Fruit fly (Drosophila melanogaster) whole organism, embryonic: ENCODE results near the gene CG15382.

Experiments
- Antp ChIP-seq: fragments of 200-800 bp; sonication (Bioruptor generic); optimal IDR thresholded peaks from 3 replicates; lab custom pipeline; 2016; ENCODE audit warnings: missing biosample characterization, missing genetic modification characterization
- Bgb ChIP-seq: fragments of 200-800 bp; sonication (Bioruptor generic); IDR thresholded peaks from 2 replicates; pipeline ENCODE4 v1.3.6; 2022; ENCODE audit warnings: missing biosample characterization, missing genetic modification characterization; ENCODE audit not compliant: partially characterized antibody
- CG10654 ChIP-seq: fragments of 200-800 bp; sonication (Bioruptor generic); optimal IDR thresholded peaks from 2 replicates; lab custom pipeline; 2016; ENCODE audit warnings: missing biosample characterization, missing genetic modification characterization
- CG11247 ChIP-seq: fragments of 200-800 bp; sonication (Bioruptor generic); IDR thresholded peaks from 2 replicates; pipeline ENCODE4 v1.3.6; 2022; ENCODE audit warnings: missing biosample characterization, missing genetic modification characterization
- CG12391 ChIP-seq: fragments of 200-800 bp; sonication (Bioruptor generic); optimal IDR thresholded peaks from 3 replicates; lab custom pipeline; 2018; ENCODE audit warnings: missing biosample characterization, mild to moderate bottlenecking, missing genetic modification characterization, moderate library complexity
- CG12744 ChIP-seq: fragments of 200-800 bp; sonication (Bioruptor generic); optimal IDR thresholded peaks from 2 replicates; lab custom pipeline; 2016; ENCODE audit warnings: missing biosample characterization, missing genetic modification characterization
- CG12769 ChIP-seq: fragments of 200-800 bp; sonication (Bioruptor generic); optimal IDR thresholded peaks from 2 replicates; lab custom pipeline; 2019; ENCODE audit warnings: missing biosample characterization, mild to moderate bottlenecking, missing genetic modification characterization, moderate library complexity
- CG13424 ChIP-seq: fragments of 200-800 bp; sonication (Bioruptor generic); optimal IDR thresholded peaks from 2 replicates; lab custom pipeline; 2019; ENCODE audit warnings: missing biosample characterization, mild to moderate bottlenecking, missing genetic modification characterization, moderate library complexity
- CG13775 ChIP-seq: fragments of 200-800 bp; sonication (Bioruptor generic); optimal IDR thresholded peaks from 3 replicates; lab custom pipeline; 2017; ENCODE audit warnings: missing biosample characterization, mild to moderate bottlenecking, missing genetic modification characterization
- CG14860 ChIP-seq: fragments of 200-800 bp; sonication (Bioruptor generic); IDR thresholded peaks from 3 replicates; pipeline ENCODE4 v1.3.6; 2022; ENCODE audit warnings: missing biosample characterization, missing genetic modification characterization; ENCODE audit not compliant: partially characterized antibody
- CG15601 ChIP-seq: fragments of 200-800 bp; sonication (Bioruptor generic); optimal IDR thresholded peaks from 3 replicates; lab custom pipeline; 2019; ENCODE audit warnings: missing biosample characterization, mild to moderate bottlenecking, missing genetic modification characterization, moderate library complexity
- CG1602 ChIP-seq: fragments of 200-800 bp; sonication (Bioruptor generic); optimal IDR thresholded peaks from 3 replicates; lab custom pipeline; 2016; ENCODE audit warnings: missing biosample characterization, missing genetic modification characterization
- CG16779 ChIP-seq: fragments of 200-800 bp; sonication (Bioruptor generic); IDR thresholded peaks from 2 replicates; pipeline ENCODE4 v1.3.6; 2022; ENCODE audit warnings: missing biosample characterization, missing genetic modification characterization
- CG17361 ChIP-seq: fragments of 200-800 bp; sonication (Bioruptor generic); IDR thresholded peaks from 3 replicates; pipeline ENCODE4 v1.3.6; 2022; ENCODE audit warnings: missing biosample characterization, missing genetic modification characterization
- CG17568 ChIP-seq: fragments of 200-800 bp; sonication (Bioruptor generic); optimal IDR thresholded peaks from 2 replicates; lab custom pipeline; 2018; ENCODE audit warnings: missing biosample characterization, mild to moderate bottlenecking, missing genetic modification characterization, moderate library complexity
- CG2889 ChIP-seq: fragments of 200-800 bp; sonication (Bioruptor generic); IDR thresholded peaks from 3 replicates; pipeline ENCODE4 v1.3.6; 2022; ENCODE audit warnings: missing biosample characterization, missing genetic modification characterization
- CG30431 ChIP-seq: fragments of 200-800 bp; sonication (Bioruptor generic); optimal IDR thresholded peaks from 2 replicates; lab custom pipeline; 2017; ENCODE audit warnings: missing biosample characterization, missing genetic modification characterization
- CG34224 ChIP-seq: fragments of 200-800 bp; sonication (Bioruptor generic); IDR thresholded peaks from 3 replicates; pipeline ENCODE4 v1.3.6; 2022; ENCODE audit warnings: missing biosample characterization, missing genetic modification characterization; ENCODE audit not compliant: partially characterized antibody
- CG6689 ChIP-seq: fragments of 200-800 bp; sonication (Bioruptor generic); IDR thresholded peaks from 2 replicates; pipeline ENCODE4 v1.3.6; 2022; ENCODE audit warnings: missing biosample characterization, missing genetic modification characterization
- CG6765 ChIP-seq: fragments of 200-800 bp; sonication (Bioruptor generic); optimal IDR thresholded peaks from 3 replicates; lab custom pipeline; 2017; ENCODE audit warnings: missing biosample characterization, mild to moderate bottlenecking, missing genetic modification characterization
- CG6854 ChIP-seq: fragments of 200-800 bp; sonication (Bioruptor generic); optimal IDR thresholded peaks from 3 replicates; lab custom pipeline; 2017; ENCODE audit warnings: missing biosample characterization, mild to moderate bottlenecking, missing genetic modification characterization
- CG8924 ChIP-seq: fragments of 200-800 bp; optimal IDR thresholded peaks from 3 replicates; lab custom pipeline; 2019; ENCODE audit warnings: missing biosample characterization, mild to moderate bottlenecking, missing genetic modification characterization, moderate library complexity
- CG9932 ChIP-seq: fragments of 200-800 bp; sonication (Bioruptor generic); IDR thresholded peaks from 2 replicates; pipeline ENCODE4 v1.3.6; 2022; ENCODE audit warnings: missing biosample characterization, missing genetic modification characterization
- Deaf1 ChIP-seq: fragments of 200-800 bp; optimal IDR thresholded peaks from 3 replicates; lab custom pipeline; 2019; ENCODE audit warnings: missing biosample characterization, mild to moderate bottlenecking, missing genetic modification characterization, moderate library complexity
- Dek ChIP-seq: fragments of 200-800 bp; sonication (Bioruptor generic); optimal IDR thresholded peaks from 3 replicates; lab custom pipeline; 2019; ENCODE audit warnings: missing biosample characterization, mild to moderate bottlenecking, missing genetic modification characterization, moderate library complexity
- Drgx ChIP-seq: fragments of 200-800 bp; sonication (Bioruptor generic); IDR thresholded peaks from 2 replicates; pipeline ENCODE4 v1.3.6; 2022; ENCODE audit warnings: missing biosample characterization, missing genetic modification characterization
- Gsc ChIP-seq: fragments of 200-800 bp; sonication (Bioruptor generic); IDR thresholded peaks from 2 replicates; pipeline ENCODE4 v1.3.6; 2022; ENCODE audit warnings: missing biosample characterization, missing genetic modification characterization
- HmgD ChIP-seq: fragments of 200-800 bp; sonication (Bioruptor generic); optimal IDR thresholded peaks from 3 replicates; lab custom pipeline; 2016; ENCODE audit warnings: missing biosample characterization, missing genetic modification characterization
- Max ChIP-seq: fragments of 200-800 bp; sonication (Bioruptor generic); optimal IDR thresholded peaks from 2 replicates; lab custom pipeline; 2016; ENCODE audit warnings: missing biosample characterization, mild to moderate bottlenecking, missing genetic modification characterization
- NfI ChIP-seq: fragments of 200-800 bp; sonication (Bioruptor generic); optimal IDR thresholded peaks from 3 replicates; lab custom pipeline; 2018; ENCODE audit warnings: missing biosample characterization, mild to moderate bottlenecking, missing genetic modification characterization, moderate library complexity
- Side ChIP-seq: fragments of 200-800 bp; sonication (Bioruptor generic); optimal IDR thresholded peaks from 2 replicates; lab custom pipeline; 2016; ENCODE audit warnings: missing biosample characterization, missing genetic modification characterization
- chn ChIP-seq: fragments of 200-800 bp; sonication (Bioruptor generic); optimal IDR thresholded peaks from 2 replicates; lab custom pipeline; 2016; ENCODE audit warnings: missing biosample characterization, missing genetic modification characterization
- ci ChIP-seq: fragments of 200-800 bp; sonication (Bioruptor generic); IDR thresholded peaks from 3 replicates; pipeline ENCODE4 v1.3.6; 2022; ENCODE audit warnings: missing biosample characterization, missing genetic modification characterization
- cwo ChIP-seq: fragments of 200-800 bp; sonication (Bioruptor generic); optimal IDR thresholded peaks from 3 replicates; lab custom pipeline; 2017; ENCODE audit warnings: missing biosample characterization, missing genetic modification characterization, mild to moderate bottlenecking, moderate library complexity, missing genetic modification reagents
- fd96Cb ChIP-seq: fragments of 200-800 bp; sonication (Bioruptor generic); optimal IDR thresholded peaks from 2 replicates; lab custom pipeline; 2018; ENCODE audit warnings: missing biosample characterization, mild to moderate bottlenecking, missing genetic modification characterization, moderate library complexity
- grau ChIP-seq: fragments of 200-800 bp; optimal IDR thresholded peaks from 3 replicates; lab custom pipeline; 2019; ENCODE audit warnings: missing biosample characterization, mild to moderate bottlenecking, missing genetic modification characterization, moderate library complexity
- ken ChIP-seq: fragments of 200-800 bp; sonication (Bioruptor generic); IDR thresholded peaks from 3 replicates; pipeline ENCODE4 v1.3.6; 2022; ENCODE audit warnings: missing biosample characterization, missing genetic modification characterization
- klu ChIP-seq: fragments of 200-800 bp; sonication (Bioruptor generic); IDR thresholded peaks from 2 replicates; pipeline ENCODE4 v1.3.6; 2022; ENCODE audit warnings: missing biosample characterization, missing genetic modification characterization
- row ChIP-seq: fragments of 200-800 bp; sonication (Bioruptor generic); IDR thresholded peaks from 3 replicates; pipeline ENCODE4 v1.3.6; 2022; ENCODE audit warnings: missing biosample characterization, missing genetic modification characterization
- sens-2 ChIP-seq: fragments of 200-800 bp; sonication (Bioruptor generic); IDR thresholded peaks from 2 replicates; pipeline ENCODE4 v1.3.6; 2022; ENCODE audit warnings: missing biosample characterization, missing genetic modification characterization
- slp2 ChIP-seq: fragments of 200-800 bp; sonication (Bioruptor generic); optimal IDR thresholded peaks from 2 replicates; lab custom pipeline; 2016; ENCODE audit warnings: missing biosample characterization, missing genetic modification characterization
- so ChIP-seq: fragments of 200-800 bp; sonication (Bioruptor generic); IDR thresholded peaks from 3 replicates; pipeline ENCODE4 v1.3.6; 2022; ENCODE audit warnings: missing biosample characterization, missing genetic modification characterization
- tll ChIP-seq, 2 experiments: fragments of 200-800 bp in 1 of 2; fragments of >200 bp in 1 of 2; sonication (Bioruptor generic) in 1 of 2; optimal IDR thresholded peaks; 2 replicates each; lab custom pipeline; 2017 to 2019; ENCODE audit warnings: missing biosample characterization in 2 of 2, missing genetic modification characterization in 2 of 2, mild to moderate bottlenecking in 1 of 2, moderate library complexity in 1 of 2
- twi ChIP-seq: fragments of 200-800 bp; optimal IDR thresholded peaks from 2 replicates; lab custom pipeline; 2019; ENCODE audit warnings: missing biosample characterization, mild to moderate bottlenecking, missing genetic modification characterization, moderate library complexity
- unpg ChIP-seq: fragments of 200-800 bp; sonication (Bioruptor generic); optimal IDR thresholded peaks from 3 replicates; lab custom pipeline; 2018; ENCODE audit warnings: missing biosample characterization, mild to moderate bottlenecking, missing genetic modification characterization, moderate library complexity
- z ChIP-seq: fragments of 200-800 bp; sonication (Bioruptor generic); IDR thresholded peaks from 3 replicates; pipeline ENCODE4 v1.3.6; 2022; ENCODE audit warnings: missing biosample characterization, missing genetic modification characterization
- zfh2 ChIP-seq: fragments of 200-800 bp; sonication (Bioruptor generic); optimal IDR thresholded peaks from 2 replicates; lab custom pipeline; 2016; ENCODE audit warnings: missing biosample characterization, missing genetic modification characterization

The CG15382 gene

DNA sequence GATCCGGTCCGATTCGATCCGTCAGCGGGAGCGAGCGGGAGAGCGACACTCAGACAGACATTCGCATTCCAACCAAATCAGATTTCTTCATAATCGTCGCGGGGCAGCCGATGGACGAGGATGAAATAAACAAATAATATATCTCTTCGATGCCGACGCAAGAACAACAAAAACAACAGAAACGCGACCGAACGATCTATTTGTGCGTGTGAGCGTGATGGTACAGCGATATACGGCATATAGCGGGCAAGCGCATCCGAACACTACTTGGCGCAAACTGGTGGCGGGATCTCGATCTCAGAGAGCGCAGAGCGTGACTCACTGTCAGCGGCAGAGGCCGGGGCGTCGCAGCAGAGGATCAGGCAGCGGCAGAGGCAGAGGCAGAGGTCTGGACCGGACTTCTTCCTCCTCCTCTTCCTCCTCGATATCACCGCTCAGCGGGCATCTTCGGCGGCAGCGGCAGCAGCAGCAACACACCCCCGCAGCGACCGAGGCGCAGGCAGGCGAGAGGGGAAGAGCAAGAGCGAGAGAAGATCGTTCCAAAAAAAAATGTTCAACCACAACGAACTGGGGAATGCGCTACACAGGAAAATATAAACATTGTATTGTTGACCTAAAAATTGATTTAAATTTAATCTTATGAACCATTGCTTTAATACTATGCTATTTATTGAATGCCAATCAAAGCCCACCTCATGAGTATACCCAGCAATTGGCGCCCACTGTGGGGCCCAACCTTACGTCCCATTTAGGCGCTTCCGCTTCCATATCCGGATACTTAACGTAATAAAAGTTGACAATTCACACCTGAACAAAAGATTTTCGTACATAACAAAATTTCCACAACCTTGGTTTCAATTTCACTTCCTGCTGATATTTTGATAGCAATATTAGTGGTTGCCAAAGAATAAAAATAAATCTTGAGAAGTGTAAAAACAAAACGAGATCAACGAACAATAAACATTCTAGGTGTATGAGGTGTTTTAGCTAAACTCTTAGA, 6.0 kb downstream of the CG15382 start (continued):
- TF ChIP-seq Side (GFP tag; lab: Kevin White, UChicago) = no peak
- TF ChIP-seq slp2 (GFP tag; lab: Kevin White, UChicago) = peak; percentile 31
- TF ChIP-seq CG6689 (GFP tag; lab: Robert Waterston, UW) = peak; percentile 35; the same call in 1 of the 2 replicates
- no peak for TF ChIP-seq CG17568
- peak; percentile 15 for TF ChIP-seq grau (tag; lab: Kevin White, UChicago)
- peak; percentile 52 for TF ChIP-seq CG13775 (GFP tag; lab: Kevin White, UChicago)
- TF ChIP-seq Drgx (GFP tag; lab: Robert Waterston, UW) = 0 out of 2 replicates have a peak, but pooled peaks have one; percentile 21
- TF ChIP-seq Max (GFP tag; lab: Kevin White, UChicago) = peak; percentile 33
- peak; percentile 98 for TF ChIP-seq CG12769 (tag; lab: Kevin White, UChicago)
- TF ChIP-seq tll (GFP tag; optimal IDR thresholded peaks at IDR 0.05; lab: Kevin White, UChicago) = no peak
- TF ChIP-seq CG14860 = no peak
- peak; percentile 47 for TF ChIP-seq CG13424 (tag; lab: Kevin White, UChicago)
- peak; percentile 63 for TF ChIP-seq CG30431
- TF ChIP-seq sens-2 (GFP tag; lab: Robert Waterston, UW) = no peak
- peak; percentile 19 for TF ChIP-seq chn (GFP tag; lab: Kevin White, UChicago)
- no peak; the same call in 1 of the 2 replicates for TF ChIP-seq Bgb (GFP tag; lab: Robert Waterston, UW)
- peak; percentile 20 for TF ChIP-seq cwo (GFP tag; lab: Kevin White, UChicago)
- peak; percentile 20 for TF ChIP-seq twi
- TF ChIP-seq unpg (GFP tag; lab: Kevin White, UChicago) = peak; percentile 7
- peak; percentile 27 for TF ChIP-seq NfI (GFP tag; lab: Kevin White, UChicago)
- no peak for TF ChIP-seq Gsc
- no peak for TF ChIP-seq HmgD (GFP tag; lab: Kevin White, UChicago)
- peak; percentile 20 for TF ChIP-seq CG1602 (GFP tag; lab: Kevin White, UChicago)
- TF ChIP-seq CG8924 (tag; lab: Kevin White, UChicago) = peak; percentile 30
- TF ChIP-seq CG9932 = peak; percentile 62
- peak; percentile 10 for TF ChIP-seq Antp
- no peak for TF ChIP-seq CG12744 (GFP tag; lab: Kevin White, UChicago)
- peak; percentile 90 for TF ChIP-seq klu (GFP tag; lab: Robert Waterston, UW)
- no peak for TF ChIP-seq Dek
- no peak for TF ChIP-seq CG6854 (GFP tag; lab: Kevin White, UChicago)
- peak; percentile 86 for TF ChIP-seq Deaf1 (tag; lab: Kevin White, UChicago)
- peak; percentile 86 for TF ChIP-seq CG17361 (GFP tag; lab: Robert Waterston, UW)
- TF ChIP-seq CG12391 (tag; lab: Kevin White, UChicago) = peak; percentile 65
- TF ChIP-seq CG6765 (GFP tag; lab: Kevin White, UChicago) = peak; percentile 3
- TF ChIP-seq CG16779 (GFP tag; lab: Robert Waterston, UW) = no peak
- TF ChIP-seq row (GFP tag; lab: Robert Waterston, UW) = peak; percentile 83
- TF ChIP-seq CG2889 (GFP tag; lab: Robert Waterston, UW) = no peak
- TF ChIP-seq fd96Cb = peak; percentile 49
- peak; percentile 53; the same call in 2 of the 3 replicates for TF ChIP-seq ken
- peak; percentile 45 for TF ChIP-seq CG15601 (tag; lab: Kevin White, UChicago)
- no peak; the same call in 2 of the 3 replicates for TF ChIP-seq so (GFP tag; lab: Robert Waterston, UW)
- TF ChIP-seq z (GFP tag; lab: Robert Waterston, UW) = peak; percentile 32; the same call in 1 of the 3 replicates
- peak; percentile 76; the same call in 2 of the 3 replicates for TF ChIP-seq ci (GFP tag; lab: Robert Waterston, UW)
- peak; percentile 41; the same call in 2 of the 3 replicates for TF ChIP-seq CG34224 (GFP tag; lab: Robert Waterston, UW)
- peak; percentile 28; the same call in 1 of the 2 replicates for TF ChIP-seq CG11247 (GFP tag; lab: Robert Waterston, UW)
- TF ChIP-seq zfh2 (GFP tag; lab: Kevin White, UChicago) = peak; percentile 46
- no peak for TF ChIP-seq CG10654 (GFP tag; lab: Kevin White, UChicago)
